Fruit fly (Drosophila melanogaster): ENCODE results near the gene ND-13B.

ND-13B gene

DNA sequence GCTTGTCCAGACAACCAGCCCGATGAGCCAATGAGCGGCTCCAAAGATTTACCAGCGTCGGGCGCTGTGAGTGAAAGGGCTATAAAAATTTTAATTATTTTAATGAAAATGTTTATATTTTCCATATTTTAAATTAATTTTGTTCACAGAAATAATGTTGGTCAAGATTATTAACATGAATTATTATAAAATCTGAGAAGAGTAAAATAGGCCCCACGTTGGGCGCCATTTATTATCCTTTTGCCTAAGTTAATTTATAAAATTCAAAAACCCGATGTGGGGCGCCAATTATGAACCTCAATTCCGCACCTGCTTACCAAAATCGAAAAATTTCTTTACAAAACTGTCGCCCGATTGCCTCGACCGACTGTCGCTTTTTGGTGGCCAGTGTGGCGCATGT, 15.2 kb upstream of the ND-13B start (continued):
- peak; percentile 53 for TF ChIP-seq lz (GFP tag; optimal IDR thresholded peaks at IDR 0.05)
- TF ChIP-seq CG6163 (GFP tag; IDR thresholded peaks at IDR 0.05), result peak; percentile 47; the same call in 2 of the 3 replicates
- peak; percentile 91 for TF ChIP-seq CG32006 (GFP tag; optimal IDR thresholded peaks at IDR 0.05)
- no peak for TF ChIP-seq spab (GFP tag; optimal IDR thresholded peaks at IDR 0.05)
- TF ChIP-seq CG11762 (GFP tag; optimal IDR thresholded peaks at IDR 0.05; ENCODE audit: insufficient read depth), result peak; percentile 50
- TF ChIP-seq Sox15 (GFP tag; optimal IDR thresholded peaks at IDR 0.05), result peak; percentile 35
- peak; percentile 18 for TF ChIP-seq Ets21C (GFP tag; optimal IDR thresholded peaks at IDR 0.05)
- peak; percentile 53 for TF ChIP-seq net (GFP tag; optimal IDR thresholded peaks at IDR 0.05)
- peak in 1 of 2 experiments; percentile 47 for TF ChIP-seq salr (GFP tag; optimal IDR thresholded peaks at IDR 0.05)
- TF ChIP-seq fd85E (GFP tag; optimal IDR thresholded peaks at IDR 0.05), result peak; percentile 19
- TF ChIP-seq eg (GFP tag; IDR thresholded peaks at IDR 0.05), result peak; percentile 73; the same call in 2 of the 3 replicates
- no peak for TF ChIP-seq fkh (GFP tag; optimal IDR thresholded peaks at IDR 0.05)
- TF ChIP-seq Eip93F (GFP tag; optimal IDR thresholded peaks at IDR 0.05), result peak; percentile 14

DNA sequence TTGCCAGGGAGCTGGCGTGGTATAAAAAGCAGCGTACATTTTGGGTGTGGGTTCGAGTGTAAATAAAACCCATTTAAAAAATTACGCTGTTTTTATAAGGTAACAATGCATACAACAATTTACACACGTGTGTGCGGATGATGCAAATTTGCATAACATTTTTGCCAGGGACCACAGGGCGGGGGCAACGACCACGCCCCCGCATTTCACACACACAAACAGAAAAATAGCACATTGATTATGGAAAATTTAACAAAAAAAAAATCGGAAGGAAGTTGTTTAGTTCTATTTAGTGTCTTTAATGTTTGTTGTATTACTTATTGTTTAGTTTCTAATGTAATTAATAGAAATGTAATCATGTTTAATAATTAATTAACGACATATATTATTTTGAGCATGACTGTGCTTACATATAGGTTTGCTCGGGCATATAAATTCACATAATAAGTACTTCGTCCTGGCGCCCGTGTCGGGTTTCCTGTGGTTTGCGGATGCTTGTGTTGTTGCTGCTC, 10.6 kb upstream of the ND-13B start:
- peak; percentile 26 for TF ChIP-seq svp (GFP tag)
- no peak for TF ChIP-seq vri (GFP tag; optimal IDR thresholded peaks at IDR 0.05)
- TF ChIP-seq Met (GFP tag; optimal IDR thresholded peaks at IDR 0.05), result peak; percentile 16
- TF ChIP-seq eg (GFP tag; IDR thresholded peaks at IDR 0.05), result peak; percentile 45; the same call in 1 of the 3 replicates
- peak; percentile 23 for TF ChIP-seq CG3919 (GFP tag; optimal IDR thresholded peaks at IDR 0.05)
- peak; percentile 30 for TF ChIP-seq spab (GFP tag; optimal IDR thresholded peaks at IDR 0.05)
- TF ChIP-seq CG34406 (GFP tag; optimal IDR thresholded peaks at IDR 0.05), result peak; percentile 28
- no peak for TF ChIP-seq lz (GFP tag; optimal IDR thresholded peaks at IDR 0.05)
- TF ChIP-seq CG32006 (GFP tag; optimal IDR thresholded peaks at IDR 0.05), result peak; percentile 26
- TF ChIP-seq CG7368 (GFP tag; optimal IDR thresholded peaks at IDR 0.05), result no peak
- TF ChIP-seq acj6 (GFP tag; optimal IDR thresholded peaks at IDR 0.05), result peak; percentile 12
- TF ChIP-seq CG6163 (GFP tag; IDR thresholded peaks at IDR 0.05), result peak; percentile 51; the same call in 1 of the 3 replicates
- TF ChIP-seq achi (GFP tag; optimal IDR thresholded peaks at IDR 0.05), result peak; percentile 20
- no peak for TF ChIP-seq Hr38 (GFP tag; optimal IDR thresholded peaks at IDR 0.05)
- peak; percentile 34 for TF ChIP-seq CG10669 (GFP tag; optimal IDR thresholded peaks at IDR 0.05)
- TF ChIP-seq net (GFP tag; optimal IDR thresholded peaks at IDR 0.05), result peak; percentile 35
- peak; percentile 13 for TF ChIP-seq CG6792 (GFP tag; optimal IDR thresholded peaks at IDR 0.05)
- no peak for TF ChIP-seq Sox14 (GFP tag; optimal IDR thresholded peaks at IDR 0.05)
- TF ChIP-seq CG10631 (GFP tag; optimal IDR thresholded peaks at IDR 0.05), result peak; percentile 11
- TF ChIP-seq Eip93F (GFP tag; optimal IDR thresholded peaks at IDR 0.05), result no peak
- TF ChIP-seq Sox102F (GFP tag; optimal IDR thresholded peaks at IDR 0.05), result peak; percentile 6
- TF ChIP-seq CG8119 (GFP tag; IDR thresholded peaks at IDR 0.05), result peak; percentile 63
- TF ChIP-seq CG3032 (tag; optimal IDR thresholded peaks at IDR 0.05), result peak; percentile 31
- TF ChIP-seq CG6808 (GFP tag; optimal IDR thresholded peaks at IDR 0.05), result peak; percentile 31
- TF ChIP-seq CG15336 (GFP tag; IDR thresholded peaks at IDR 0.05), result peak; percentile 40
- TF ChIP-seq Smox (GFP tag; optimal IDR thresholded peaks at IDR 0.05), result peak; percentile 1
- TF ChIP-seq CG4318 (GFP tag; optimal IDR thresholded peaks at IDR 0.05), result no peak
- peak; percentile 30 for TF ChIP-seq esn (GFP tag; optimal IDR thresholded peaks at IDR 0.05)
- no peak for TF ChIP-seq CG6854 (GFP tag; optimal IDR thresholded peaks at IDR 0.05)
- peak; percentile 41 for TF ChIP-seq Ets96B (tag; optimal IDR thresholded peaks at IDR 0.05)
- no peak for TF ChIP-seq Hr39 (GFP tag; optimal IDR thresholded peaks at IDR 0.05)
- TF ChIP-seq fd59A (GFP tag; optimal IDR thresholded peaks at IDR 0.05), result peak; percentile 18
- peak; percentile 70 for TF ChIP-seq Eip78C (GFP tag)
- peak in 1 of 2 experiments; percentile 51 for TF ChIP-seq ss (GFP tag; optimal IDR thresholded peaks at IDR 0.05)
- TF ChIP-seq OdsH (GFP tag; optimal IDR thresholded peaks at IDR 0.05), result peak; percentile 23

All from whole organism, prepupa.